Fruit fly (Drosophila melanogaster) whole organism, embryonic: ENCODE data around the gene CG13947.

Experiments used
- CG10267 ChIP-seq: fragments of 200-800 bp; sonication (Bioruptor generic); optimal IDR thresholded peaks from 2 replicates; lab custom pipeline; 2018; ENCODE audit warnings: missing biosample characterization, mild to moderate bottlenecking, missing genetic modification characterization, moderate library complexity
- CG10431 ChIP-seq: fragments of 200-800 bp; sonication (Bioruptor generic); optimal IDR thresholded peaks from 3 replicates; lab custom pipeline; 2018; ENCODE audit warnings: missing biosample characterization, mild to moderate bottlenecking, missing genetic modification characterization
- CG1529 ChIP-seq: fragments of 200-800 bp; sonication (Bioruptor generic); optimal IDR thresholded peaks from 3 replicates; lab custom pipeline; 2018; ENCODE audit warnings: missing biosample characterization, missing genetic modification characterization
- Eip74EF ChIP-seq, 2 experiments: fragments of 200-800 bp in 1 of 2; fragments of >200 bp in 1 of 2; sonication (Bioruptor generic) in 1 of 2; optimal IDR thresholded peaks; 2 replicates each; lab custom pipeline; 2017 to 2019; ENCODE audit warnings: missing biosample characterization in 2 of 2, missing genetic modification characterization in 2 of 2, mild to moderate bottlenecking in 1 of 2, moderate library complexity in 1 of 2
- NfI ChIP-seq: fragments of 200-800 bp; sonication (Bioruptor generic); optimal IDR thresholded peaks from 3 replicates; lab custom pipeline; 2018; ENCODE audit warnings: missing biosample characterization, mild to moderate bottlenecking, missing genetic modification characterization, moderate library complexity
- az2 ChIP-seq: fragments of 200-800 bp; sonication (Bioruptor generic); optimal IDR thresholded peaks from 3 replicates; lab custom pipeline; 2016; ENCODE audit warnings: missing biosample characterization, missing genetic modification characterization
- en ChIP-seq: fragments of 200-800 bp; sonication (Bioruptor generic); optimal IDR thresholded peaks from 2 replicates; lab custom pipeline; 2016; ENCODE audit warnings: missing biosample characterization, missing genetic modification characterization
- fru ChIP-seq: fragments of >200 bp; optimal IDR thresholded peaks from 2 replicates; lab custom pipeline; 2017
- grn ChIP-seq: fragments of 200-800 bp; sonication (Bioruptor generic); optimal IDR thresholded peaks from 3 replicates; lab custom pipeline; 2017; ENCODE audit warnings: missing biosample characterization, missing genetic modification characterization
- lola ChIP-seq, 3 experiments: fragments of >200 bp in 2 of 3; fragments of 200-800 bp in 1 of 3; sonication (Bioruptor generic) in 1 of 3; optimal IDR thresholded peaks; 2 replicates each; lab custom pipeline; 2017 to 2019; ENCODE audit warnings: missing biosample characterization in 3 of 3, missing genetic modification characterization in 3 of 3, mild to moderate bottlenecking in 1 of 3, moderate library complexity in 1 of 3
- mirr ChIP-seq: fragments of 200-800 bp; sonication (Bioruptor generic); optimal IDR thresholded peaks from 3 replicates; lab custom pipeline; 2018; ENCODE audit warnings: missing biosample characterization, mild to moderate bottlenecking, missing genetic modification characterization
- run ChIP-seq: fragments of 200-800 bp; sonication (Bioruptor generic); optimal IDR thresholded peaks from 3 replicates; lab custom pipeline; 2018; ENCODE audit warnings: missing biosample characterization, mild to moderate bottlenecking, missing genetic modification characterization
- trh ChIP-seq: fragments of 200-800 bp; sonication (Bioruptor generic); optimal IDR thresholded peaks from 2 replicates; lab custom pipeline; 2016; ENCODE audit warnings: missing biosample characterization, missing genetic modification characterization

DNA sequence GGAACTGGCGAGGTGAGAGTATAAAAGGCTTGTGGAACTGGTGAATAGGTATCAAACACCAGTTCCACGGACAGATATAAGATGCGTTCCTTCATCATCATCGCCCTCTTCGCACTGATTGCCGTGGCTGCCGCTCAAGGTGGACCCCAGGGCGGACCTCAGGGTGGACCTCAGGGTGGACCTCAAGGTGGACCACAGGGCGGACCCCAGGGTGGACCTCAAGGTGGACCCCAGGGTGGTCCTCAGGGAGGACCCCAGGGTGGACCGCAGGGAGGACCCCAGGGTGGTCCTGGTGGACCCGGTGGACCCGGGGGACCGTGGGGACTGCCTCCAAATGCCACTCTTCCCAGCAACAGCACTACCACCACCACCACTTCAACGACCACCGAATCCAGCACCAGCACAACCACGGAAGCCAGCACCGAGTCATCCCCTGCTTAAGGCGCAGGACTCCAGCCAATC, at the start of gene CG13947:
- TF ChIP-seq mirr (no peak), Eip74EF (GFP tag; optimal IDR thresholded peaks at IDR 0.05; lab: Kevin White, UChicago) (no peak), lola (GFP tag; optimal IDR thresholded peaks at IDR 0.05; lab: Kevin White, UChicago) (no peak), CG1529 (no peak), trh (GFP tag; lab: Kevin White, UChicago) (no peak), fru (lab: Kevin White, UChicago) (no peak), az2 (GFP tag; lab: Kevin White, UChicago) (no peak), en (GFP tag; lab: Kevin White, UChicago) (no peak), CG10431 (GFP tag; lab: Kevin White, UChicago) (no peak), run (tag; lab: Kevin White, UChicago) (no peak), grn (GFP tag; lab: Kevin White, UChicago) (no peak), CG10267 (tag; lab: Kevin White, UChicago) (no peak), NfI (GFP tag; lab: Kevin White, UChicago) (no peak)
